Worm (Caenorhabditis elegans) whole organism, dauer: ENCODE measurements around the gene T01G5.8.
"Not testable (repeated sequence)": the region's sequence is repeated elsewhere in the genome, so short reads cannot be mapped to it uniquely, and the experiment has no call there.

Source experiments
- unc-62 ChIP-seq: sonication (generic microtip); optimal IDR thresholded peaks from 2 replicates; lab custom pipeline; 2017; ENCODE audit warnings: missing biosample characterization, missing genetic modification reagents, missing genetic modification characterization

Gene T01G5.8

ce11 chrV:15115968-15116367 is at the start of gene T01G5.8:
T01G5.8 (plus strand) TSS chrV:15116268.
- TF ChIP-seq unc-62 (GFP tag; lab: Kevin White, UChicago) = not testable (repeated sequence)

DNA sequence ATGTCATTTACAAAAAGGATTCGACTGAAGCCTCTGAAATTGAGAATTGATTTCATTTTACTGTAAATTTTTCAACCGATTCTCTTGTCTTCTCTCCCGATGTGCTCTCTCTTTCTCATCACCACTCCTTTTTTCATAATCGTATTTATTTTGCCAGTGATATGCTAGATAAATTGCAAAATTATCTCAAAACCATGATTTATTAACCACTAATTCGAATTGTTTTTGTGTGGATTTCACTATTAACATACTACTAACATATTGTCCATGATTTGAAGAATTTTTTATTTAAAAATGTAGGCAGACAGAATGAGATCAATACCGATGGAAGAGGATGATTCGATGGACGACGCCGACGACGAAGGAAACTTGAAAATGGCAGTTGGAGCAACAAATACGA is 48.9 kb upstream of the T01G5.8 start, which contains the start of gene C25D7.10:
TSS of gene C25D7.10 (plus strand) at position 301 of the 400 bp plus-strand sequence.
- TF ChIP-seq unc-62 (GFP tag; lab: Kevin White, UChicago) = no peak

ce11 chrV:15068378-15068777 is 47.7 kb upstream of the T01G5.8 start, which contains the start of gene dnj-3:
dnj-3 (plus strand) TSS chrV:15068678.
- TF ChIP-seq unc-62 (GFP tag; lab: Kevin White, UChicago) = no peak

ce11 chrV:15069435-15069985 is 46.6 kb upstream of the T01G5.8 start:
- TF ChIP-seq unc-62 (GFP tag; lab: Kevin White, UChicago) = no peak

ce11 chrV:15071015-15071810 is 44.9 kb upstream of the T01G5.8 start, which contains the start of gene unc-76:
unc-76 (plus strand) TSS chrV:15071760.
- TF ChIP-seq unc-62 (GFP tag; lab: Kevin White, UChicago) = no peak

- no peak for TF ChIP-seq unc-62 (GFP tag; lab: Kevin White, UChicago)
Measured at ce11 chrV:15072738-15073137, 43.3 kb upstream of the T01G5.8 start.

ce11 chrV:15074907-15075306 is 41.2 kb upstream of the T01G5.8 start:
- TF ChIP-seq unc-62 (GFP tag; lab: Kevin White, UChicago) = no peak

DNA sequence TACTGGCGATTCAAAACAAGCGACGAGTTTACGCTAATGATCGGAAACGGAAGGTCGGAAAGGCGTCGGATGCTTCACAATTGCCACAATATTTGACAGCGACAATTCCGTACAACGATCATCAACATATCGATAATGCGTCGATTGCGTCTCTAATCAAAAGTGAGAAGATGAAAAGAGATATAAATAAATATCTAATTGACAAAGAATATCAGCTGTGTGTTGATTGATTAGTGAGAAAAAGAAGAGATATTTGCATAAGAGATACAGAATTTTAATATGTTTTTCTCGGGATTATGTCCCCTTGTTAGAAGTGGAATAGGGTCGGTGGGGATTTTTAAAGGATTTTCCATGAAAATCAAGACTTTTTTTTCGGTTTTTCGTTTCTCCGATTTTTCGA is 37.5 kb upstream of the T01G5.8 start:
- no peak for TF ChIP-seq unc-62 (GFP tag; lab: Kevin White, UChicago)

ce11 chrV:15082291-15082690 is 33.8 kb upstream of the T01G5.8 start, which contains the start of the genes C01G10.10 and C01G10.9:
C01G10.10 (minus strand) TSS chrV:15082441.
C01G10.9 (plus strand) TSS chrV:15082530.
- no peak for TF ChIP-seq unc-62 (GFP tag; lab: Kevin White, UChicago)

ce11 chrV:15083659-15084058 is 32.4 kb upstream of the T01G5.8 start:
- no peak for TF ChIP-seq unc-62 (GFP tag; lab: Kevin White, UChicago)

DNA sequence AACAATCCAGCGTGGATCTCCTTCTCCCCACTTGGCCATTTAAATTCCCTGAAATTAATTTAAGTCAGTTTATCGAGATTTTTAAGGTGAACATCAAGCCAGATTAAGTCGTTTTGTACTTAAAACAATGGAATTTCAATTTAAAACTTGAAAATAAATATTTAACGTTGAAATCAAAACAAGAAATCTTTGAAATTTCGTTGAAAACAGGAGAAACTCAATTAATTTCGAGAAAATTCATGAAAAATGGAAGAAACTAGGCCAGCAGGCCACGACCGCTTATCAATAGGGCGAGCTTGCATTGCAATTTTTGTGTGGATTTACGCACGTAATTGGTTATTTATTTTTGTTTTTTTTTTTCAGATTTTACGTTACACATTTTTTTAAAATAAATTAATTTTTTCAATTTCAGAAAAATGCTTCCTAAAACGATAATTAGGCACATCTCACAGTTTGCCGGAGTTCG is 30.7 kb upstream of the T01G5.8 start, which contains the start of the genes ahsa-1 and C01G10.7:
TSS of gene ahsa-1 (minus strand) at position 51 of the 466 bp plus-strand sequence.
TSS of gene C01G10.7 (plus strand) at position 413 of the 466 bp plus-strand sequence.
- no peak for TF ChIP-seq unc-62 (GFP tag; lab: Kevin White, UChicago)

- TF ChIP-seq unc-62 (GFP tag; lab: Kevin White, UChicago) = no peak
Measured at ce11 chrV:15087207-15087706, 28.8 kb upstream of the T01G5.8 start, which contains the start of the genes C01G10.15 and C01G10.6. C01G10.15 (minus strand) TSS chrV:15087307. C01G10.6 (plus strand) TSS chrV:15087656.

DNA sequence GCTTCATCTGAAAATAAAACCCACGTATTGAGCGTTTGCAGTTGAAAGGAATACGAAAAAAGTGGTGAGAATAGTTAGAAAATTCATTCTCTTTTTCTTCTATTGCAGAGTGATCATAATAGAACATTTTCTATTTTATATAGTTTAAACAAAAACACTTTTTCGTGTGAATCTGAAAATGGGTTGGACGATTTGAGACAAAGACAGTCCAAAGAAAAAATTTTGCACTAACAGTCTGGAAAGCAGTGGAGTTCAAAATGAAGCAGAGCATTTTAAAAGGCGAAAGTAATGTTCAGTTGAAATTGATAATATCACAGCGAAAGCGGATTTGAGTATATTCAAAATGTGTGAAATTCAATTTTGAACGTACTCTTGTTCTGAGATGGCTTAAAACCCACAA is 27.5 kb upstream of the T01G5.8 start, which contains the start of gene C01G10.18:
TSS of gene C01G10.18 (minus strand) at position 101 of the 400 bp plus-strand sequence.
- TF ChIP-seq unc-62 (GFP tag; lab: Kevin White, UChicago) = no peak

- TF ChIP-seq unc-62 (GFP tag; lab: Kevin White, UChicago) = no peak
Measured at ce11 chrV:15089438-15089837, 26.6 kb upstream of the T01G5.8 start, which contains the start of the genes C01G10.5 and C01G10.4. C01G10.5 (minus strand) TSS chrV:15089538. C01G10.4 (plus strand) TSS chrV:15089740.

- no peak for TF ChIP-seq unc-62 (GFP tag; lab: Kevin White, UChicago)
Measured at ce11 chrV:15090457-15090856, 25.6 kb upstream of the T01G5.8 start, which contains the start of gene C01G10.17. C01G10.17 (plus strand) TSS chrV:15090757.
